Fruit fly (Drosophila melanogaster): Measurements from ENCODE around the gene CG13946.

- TF ChIP-seq fru (GFP tag; optimal IDR thresholded peaks at IDR 0.05) (no peak), usp (GFP tag; optimal IDR thresholded peaks at IDR 0.05) (no peak), Dfd (GFP tag; optimal IDR thresholded peaks at IDR 0.05) (no peak), dsf (GFP tag; optimal IDR thresholded peaks at IDR 0.05; ENCODE audit: borderline replicate concordance) (no peak), CrebA (GFP tag; optimal IDR thresholded peaks at IDR 0.05; ENCODE audit: borderline replicate concordance) (no peak), Myc (optimal IDR thresholded peaks at IDR 0.05) (no peak), foxo (GFP tag; optimal IDR thresholded peaks at IDR 0.05) (no peak), OdsH (GFP tag; optimal IDR thresholded peaks at IDR 0.05) (no peak), rgr (GFP tag; optimal IDR thresholded peaks at IDR 0.05) (no peak), GATAd (GFP tag; optimal IDR thresholded peaks at IDR 0.05) (no peak), CG32264 (GFP tag; optimal IDR thresholded peaks at IDR 0.05) (no peak), br (GFP tag; optimal IDR thresholded peaks at IDR 0.05) (no peak), ey (GFP tag; optimal IDR thresholded peaks at IDR 0.05) (no peak)
Observed at dm6 chr2L:826388-826787, 50.1 kb downstream of the CG13946 start.

Data from whole organism, wandering third instar larva.